Fruit fly (Drosophila melanogaster) whole organism, prepupa: ENCODE measurements around the gene CG10561.

Source experiments
- CG11902 ChIP-seq: fragments of 200-800 bp; sonication (Bioruptor generic); optimal IDR thresholded peaks from 3 replicates; lab custom pipeline; 2016; ENCODE audit warnings: missing biosample characterization, missing genetic modification characterization
- CG1621 ChIP-seq: fragments of 200-800 bp; sonication (Bioruptor generic); optimal IDR thresholded peaks from 3 replicates; lab custom pipeline; 2018; ENCODE audit warnings: missing biosample characterization, mild to moderate bottlenecking, missing genetic modification characterization
- CG8632 ChIP-seq: fragments of 200-800 bp; sonication (Bioruptor generic); optimal IDR thresholded peaks from 3 replicates; lab custom pipeline; 2016; ENCODE audit warnings: missing biosample characterization, missing genetic modification characterization
- Hr38 ChIP-seq: sonication (Bioruptor generic); optimal IDR thresholded peaks from 2 replicates; lab custom pipeline; 2016; ENCODE audit warnings: missing biosample characterization, missing genetic modification characterization
- Smox ChIP-seq: fragments of 200-800 bp; sonication (Bioruptor generic); optimal IDR thresholded peaks from 3 replicates; lab custom pipeline; 2016; ENCODE audit warnings: missing biosample characterization, missing genetic modification characterization
- topi ChIP-seq: fragments of 200-800 bp; sonication (Bioruptor generic); optimal IDR thresholded peaks from 3 replicates; lab custom pipeline; 2016; ENCODE audit warnings: missing biosample characterization, missing genetic modification characterization

- TF ChIP-seq CG1621 (no peak), CG8632 (no peak), Smox (GFP tag; lab: Kevin White, UChicago) (no peak), CG11902 (GFP tag; lab: Kevin White, UChicago) (no peak), Hr38 (GFP tag; lab: Kevin White, UChicago) (no peak), topi (no peak)
Measured at dm6 chr2L:19134366-19134689, 20.1 kb downstream of the CG10561 start.
